Fruit fly (Drosophila melanogaster) whole organism, embryonic: ENCODE measurements around the gene Rfx.

ENCODE experiments used
- CG34224 ChIP-seq: fragments of 200-800 bp; sonication (Bioruptor generic); IDR thresholded peaks from 3 replicates; pipeline ENCODE4 v1.3.6; 2022; ENCODE audit warnings: missing biosample characterization, missing genetic modification characterization; ENCODE audit not compliant: partially characterized antibody
- Drgx ChIP-seq: fragments of 200-800 bp; sonication (Bioruptor generic); IDR thresholded peaks from 2 replicates; pipeline ENCODE4 v1.3.6; 2022; ENCODE audit warnings: missing biosample characterization, missing genetic modification characterization

The Rfx gene

DNA sequence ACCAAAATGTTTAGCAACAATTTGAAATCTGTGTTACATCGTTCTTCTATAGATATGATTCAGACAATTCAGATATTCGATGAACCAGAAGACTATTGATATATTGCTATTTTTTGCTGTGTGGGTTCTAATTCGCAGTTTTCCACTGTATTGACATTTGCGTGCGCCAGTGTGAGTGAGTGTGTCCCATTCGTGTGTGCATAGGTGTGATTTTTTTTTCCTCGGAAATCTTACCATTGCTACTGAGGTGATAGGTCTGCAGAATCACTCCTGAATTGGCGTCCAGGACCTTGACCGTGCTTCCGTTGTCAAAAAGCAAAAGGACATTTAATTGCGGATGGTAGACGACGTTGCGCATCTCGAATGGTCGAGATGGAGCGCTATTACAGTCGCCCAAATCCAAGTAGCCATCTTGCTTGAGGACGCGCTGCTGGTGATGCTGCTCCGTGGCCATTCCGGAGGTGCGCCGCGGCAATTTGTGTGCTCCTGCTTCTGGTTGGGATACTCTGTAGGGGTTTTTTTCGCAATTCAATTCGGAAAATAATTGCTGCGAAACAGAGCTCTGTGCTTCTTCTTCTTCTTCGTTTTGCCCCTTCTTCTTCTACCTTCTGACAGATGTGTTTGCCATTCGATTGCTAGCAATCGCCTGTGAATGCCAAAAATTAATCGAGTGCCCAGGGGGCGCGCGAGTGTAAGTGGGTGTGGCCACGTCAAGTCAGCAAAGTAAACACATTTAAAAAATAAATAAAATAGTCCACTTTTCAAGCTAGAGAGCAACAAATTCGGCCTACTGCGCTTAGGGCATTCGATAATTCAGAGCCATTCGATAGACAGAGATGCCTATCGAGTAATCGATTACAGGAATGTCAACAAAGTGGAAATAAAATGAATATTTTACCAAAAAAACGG lies 46.9 kb downstream of the Rfx start, which contains the start of the genes Bruce and CG12818 (continued):
- TF ChIP-seq Drgx (GFP tag; lab: Robert Waterston, UW) (0 out of 2 replicates have a peak, but pooled peaks have one; percentile 19), CG34224 (GFP tag; lab: Robert Waterston, UW) (peak; percentile 68)
